Fruit fly (Drosophila melanogaster): Measurements from ENCODE around the gene yellow-h.

The yellow-h gene

DNA sequence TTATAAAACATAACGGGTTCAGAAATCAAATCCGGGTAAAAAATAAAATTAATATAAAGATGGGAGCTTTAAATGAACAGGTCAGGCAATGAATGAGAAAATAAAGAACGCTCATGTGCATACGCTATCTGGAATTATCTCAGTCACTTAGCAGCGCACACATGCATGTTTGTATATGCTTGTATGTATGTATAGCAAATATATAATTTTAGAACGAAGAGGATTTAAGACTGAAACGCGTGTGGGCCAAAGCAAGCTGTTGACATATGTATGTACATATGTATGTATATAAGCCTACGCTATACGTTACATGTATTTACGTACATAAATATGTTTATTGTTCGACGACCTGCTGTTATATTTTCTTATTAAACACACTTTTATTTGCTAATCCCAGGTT lies 1.9 kb upstream of the yellow-h start (continued):
- peak; percentile 53 for TF ChIP-seq CG1233 (GFP tag; optimal IDR thresholded peaks at IDR 0.05)
- TF ChIP-seq CG14965 (GFP tag; optimal IDR thresholded peaks at IDR 0.05; ENCODE audit: borderline replicate concordance), result no peak
- TF ChIP-seq sens (GFP tag), result peak; percentile 92
- TF ChIP-seq ATbp (GFP tag; optimal IDR thresholded peaks at IDR 0.05), result no peak
- no peak for TF ChIP-seq CG16863 (GFP tag; optimal IDR thresholded peaks at IDR 0.05)
- no peak for TF ChIP-seq GATAe (GFP tag; conservative IDR thresholded peaks at IDR 0.05)
- TF ChIP-seq Bteb2 (GFP tag; optimal IDR thresholded peaks at IDR 0.05), result peak; percentile 16
- TF ChIP-seq br (optimal IDR thresholded peaks at IDR 0.05), result no peak
- no peak for TF ChIP-seq tx (GFP tag; optimal IDR thresholded peaks at IDR 0.05)
- no peak for TF ChIP-seq aop (GFP tag; IDR thresholded peaks at IDR 0.05)
- no peak for TF ChIP-seq otp (GFP tag; IDR thresholded peaks at IDR 0.05)
- TF ChIP-seq Nf-YB (GFP tag; optimal IDR thresholded peaks at IDR 0.05), result no peak
- no peak for TF ChIP-seq Stat92E (GFP tag; optimal IDR thresholded peaks at IDR 0.05)
- TF ChIP-seq lab (GFP tag; optimal IDR thresholded peaks at IDR 0.05), result no peak
- TF ChIP-seq phol (tag; optimal IDR thresholded peaks at IDR 0.05), result no peak
- no peak for TF ChIP-seq lbe (GFP tag; optimal IDR thresholded peaks at IDR 0.05)
- TF ChIP-seq CG2116 (GFP tag; optimal IDR thresholded peaks at IDR 0.05), result peak; percentile 46
- TF ChIP-seq CG6791 (GFP tag; IDR thresholded peaks at IDR 0.05; ENCODE audit: partially characterized antibody), result no peak
- no peak; the same call in 2 of the 3 replicates for TF ChIP-seq CG17361 (GFP tag; IDR thresholded peaks at IDR 0.05)
- TF ChIP-seq CG17186 (GFP tag; optimal IDR thresholded peaks at IDR 0.05), result no peak
- no peak for TF ChIP-seq cad (GFP tag; optimal IDR thresholded peaks at IDR 0.05)
- no peak for TF ChIP-seq Mes4 (GFP tag; optimal IDR thresholded peaks at IDR 0.05)
- peak in 1 of 3 experiments; percentile 42 for TF ChIP-seq lola (GFP tag; optimal IDR thresholded peaks at IDR 0.05)
- peak; percentile 38 for TF ChIP-seq sug (tag; optimal IDR thresholded peaks at IDR 0.05)
- TF ChIP-seq cg (GFP tag; optimal IDR thresholded peaks at IDR 0.05), result peak; percentile 66
- TF ChIP-seq CG9215 (GFP tag; IDR thresholded peaks at IDR 0.05), result no peak
- no peak for TF ChIP-seq ken (GFP tag; IDR thresholded peaks at IDR 0.05)
- TF ChIP-seq CG30020 (tag; optimal IDR thresholded peaks at IDR 0.05), result peak; percentile 71
- no peak for TF ChIP-seq Awh (GFP tag; IDR thresholded peaks at IDR 0.05)
- no peak for TF ChIP-seq bcd (GFP tag; optimal IDR thresholded peaks at IDR 0.05)
- TF ChIP-seq PHDP (tag; optimal IDR thresholded peaks at IDR 0.05), result peak; percentile 34
- TF ChIP-seq H2.0 (GFP tag; IDR thresholded peaks at IDR 0.05), result no peak
- TF ChIP-seq Trl (optimal IDR thresholded peaks at IDR 0.05), result no peak
- no peak for TF ChIP-seq Trl (GFP tag; optimal IDR thresholded peaks at IDR 0.05)
- TF ChIP-seq luna (GFP tag; optimal IDR thresholded peaks at IDR 0.05), result no peak
- no peak for TF ChIP-seq Bgb (GFP tag; IDR thresholded peaks at IDR 0.05; ENCODE audit: partially characterized antibody)
- no peak for TF ChIP-seq dimm (GFP tag; IDR thresholded peaks at IDR 0.05)
- TF ChIP-seq Hr78 (GFP tag; optimal IDR thresholded peaks at IDR 0.05), result no peak
- TF ChIP-seq CG12155 (GFP tag; optimal IDR thresholded peaks at IDR 0.05), result no peak
- TF ChIP-seq tna (GFP tag; IDR thresholded peaks at IDR 0.05; ENCODE audit: partially characterized antibody), result no peak
- no peak for TF ChIP-seq ara (GFP tag; IDR thresholded peaks at IDR 0.05)
- TF ChIP-seq CG12219 (GFP tag; optimal IDR thresholded peaks at IDR 0.05), result no peak
- TF ChIP-seq CG12236 (GFP tag; optimal IDR thresholded peaks at IDR 0.05), result peak; percentile 57
- peak; percentile 5 for TF ChIP-seq CHES-1-like (GFP tag; optimal IDR thresholded peaks at IDR 0.05)
- no peak for TF ChIP-seq Eip74EF (GFP tag; optimal IDR thresholded peaks at IDR 0.05)
- no peak for TF ChIP-seq CG4282 (GFP tag; optimal IDR thresholded peaks at IDR 0.05)
- no peak for TF ChIP-seq CG6765 (GFP tag; optimal IDR thresholded peaks at IDR 0.05)
- no peak for TF ChIP-seq Nf-YA (GFP tag; IDR thresholded peaks at IDR 0.05)
- no peak for TF ChIP-seq sna (GFP tag; IDR thresholded peaks at IDR 0.05; ENCODE audit: partially characterized antibody)
- TF ChIP-seq toy (GFP tag; IDR thresholded peaks at IDR 0.05), result no peak
- peak; percentile 41 for TF ChIP-seq CG12769 (tag; optimal IDR thresholded peaks at IDR 0.05)
- TF ChIP-seq CG8765 (GFP tag; IDR thresholded peaks at IDR 0.05), result no peak

Measured in whole organism, embryonic.